Worm (Caenorhabditis elegans): Measurements from ENCODE around the gene Y57G11C.43.

ce11 chrIV:14770663-14771062, 1.4 kb downstream of the Y57G11C.43 start:
- TF ChIP-seq T22C8.4 (GFP tag; IDR thresholded peaks at IDR 0.05) (no peak), ztf-23 (GFP tag; IDR thresholded peaks at IDR 0.05) (no peak), med-1 (GFP tag; optimal IDR thresholded peaks at IDR 0.05; ENCODE audit: insufficient read depth) (no peak), ztf-29 (GFP tag; IDR thresholded peaks at IDR 0.05) (no peak), tab-1 (GFP tag; IDR thresholded peaks at IDR 0.05) (no peak), ref-1 (GFP tag; conservative IDR thresholded peaks at IDR 0.05) (no peak), flt-1 (GFP tag; IDR thresholded peaks at IDR 0.05) (no peak), cog-1 (tag; optimal IDR thresholded peaks at IDR 0.05) (no peak)
